Fruit fly (Drosophila melanogaster) whole organism, embryonic: ENCODE data around the gene lectin-33A.

Experiments
- Aef1 ChIP-seq: fragments of 200-800 bp; sonication (Bioruptor generic); IDR thresholded peaks from 3 replicates; pipeline ENCODE4 v1.3.6; 2022; ENCODE audit warnings: missing biosample characterization, missing genetic modification characterization
- Awh ChIP-seq: fragments of 200-800 bp; sonication (Bioruptor generic); IDR thresholded peaks from 2 replicates; pipeline ENCODE4, ENCODE4 v1.3.6; 2022; ENCODE audit warnings: missing biosample characterization, missing genetic modification characterization
- Blimp-1 ChIP-seq: fragments of 200-800 bp; sonication (Bioruptor generic); optimal IDR thresholded peaks from 3 replicates; lab custom pipeline; 2018; ENCODE audit warnings: missing biosample characterization, missing genetic modification characterization, mild to moderate bottlenecking, moderate library complexity, missing genetic modification reagents
- CG10565 ChIP-seq: fragments of 200-800 bp; sonication (Bioruptor generic); optimal IDR thresholded peaks from 3 replicates; lab custom pipeline; 2016; ENCODE audit warnings: missing biosample characterization, mild to moderate bottlenecking, missing genetic modification characterization
- CG10959 ChIP-seq: fragments of 200-800 bp; sonication (Bioruptor generic); IDR thresholded peaks from 2 replicates; pipeline ENCODE4 v1.3.6; 2022; ENCODE audit warnings: missing biosample characterization, missing genetic modification characterization
- CG10979 ChIP-seq: fragments of 200-800 bp; sonication (Bioruptor generic); optimal IDR thresholded peaks from 2 replicates; lab custom pipeline; 2018; ENCODE audit warnings: missing biosample characterization, mild to moderate bottlenecking, missing genetic modification characterization, moderate library complexity
- CG13624 ChIP-seq: fragments of 200-800 bp; sonication (Bioruptor generic); optimal IDR thresholded peaks from 2 replicates; lab custom pipeline; 2016; ENCODE audit warnings: missing biosample characterization, missing genetic modification characterization
- CG13775 ChIP-seq: fragments of 200-800 bp; sonication (Bioruptor generic); optimal IDR thresholded peaks from 3 replicates; lab custom pipeline; 2017; ENCODE audit warnings: missing biosample characterization, mild to moderate bottlenecking, missing genetic modification characterization
- CG14014 ChIP-seq: fragments of 200-800 bp; sonication (Bioruptor generic); IDR thresholded peaks from 2 replicates; pipeline ENCODE4 v1.3.6; 2022; ENCODE audit warnings: missing biosample characterization, missing genetic modification characterization
- CG14710 ChIP-seq: fragments of 200-800 bp; sonication (Bioruptor generic); optimal IDR thresholded peaks from 3 replicates; lab custom pipeline; 2019; ENCODE audit warnings: missing biosample characterization, mild to moderate bottlenecking, missing genetic modification characterization, moderate library complexity
- CG14965 ChIP-seq: fragments of 200-800 bp; sonication (Bioruptor generic); optimal IDR thresholded peaks from 2 replicates; lab custom pipeline; 2016; ENCODE audit warnings: missing biosample characterization, missing genetic modification characterization, borderline replicate concordance
- CG1602 ChIP-seq: fragments of 200-800 bp; sonication (Bioruptor generic); optimal IDR thresholded peaks from 3 replicates; lab custom pipeline; 2016; ENCODE audit warnings: missing biosample characterization, missing genetic modification characterization
- CG17568 ChIP-seq: fragments of 200-800 bp; sonication (Bioruptor generic); optimal IDR thresholded peaks from 2 replicates; lab custom pipeline; 2018; ENCODE audit warnings: missing biosample characterization, mild to moderate bottlenecking, missing genetic modification characterization, moderate library complexity
- CG18599 ChIP-seq: fragments of 200-800 bp; sonication (Bioruptor generic); optimal IDR thresholded peaks from 3 replicates; lab custom pipeline; 2017; ENCODE audit warnings: missing biosample characterization, missing genetic modification characterization, mild to moderate bottlenecking, moderate library complexity, missing genetic modification reagents
- CG2889 ChIP-seq: fragments of 200-800 bp; sonication (Bioruptor generic); IDR thresholded peaks from 3 replicates; pipeline ENCODE4 v1.3.6; 2022; ENCODE audit warnings: missing biosample characterization, missing genetic modification characterization
- CG32532 ChIP-seq: fragments of 200-800 bp; sonication (Bioruptor generic); IDR thresholded peaks from 2 replicates; pipeline ENCODE4 v1.3.6; 2022; ENCODE audit warnings: missing biosample characterization, missing genetic modification characterization
- CG32767 ChIP-seq: fragments of 200-800 bp; sonication (Bioruptor generic); IDR thresholded peaks from 2 replicates; pipeline ENCODE4 v1.3.6; 2022; ENCODE audit warnings: missing biosample characterization, missing genetic modification characterization
- CG3407 ChIP-seq: fragments of 200-800 bp; sonication (Bioruptor generic); optimal IDR thresholded peaks from 2 replicates; lab custom pipeline; 2018; ENCODE audit warnings: missing biosample characterization, mild to moderate bottlenecking, missing genetic modification characterization
- CG42726 ChIP-seq: fragments of 200-800 bp; sonication (Bioruptor generic); IDR thresholded peaks from 2 replicates; pipeline ENCODE4 v1.3.6; 2022; ENCODE audit warnings: missing biosample characterization, missing genetic modification characterization; ENCODE audit not compliant: partially characterized antibody
- CG4328 ChIP-seq: fragments of 200-800 bp; sonication (Bioruptor generic); optimal IDR thresholded peaks from 3 replicates; lab custom pipeline; 2017; ENCODE audit warnings: missing biosample characterization, missing genetic modification reagents, missing genetic modification characterization
- CG7839 ChIP-seq: fragments of 200-800 bp; sonication (Bioruptor generic); optimal IDR thresholded peaks from 3 replicates; lab custom pipeline; 2018; ENCODE audit warnings: missing biosample characterization, mild to moderate bottlenecking, missing genetic modification characterization, moderate library complexity
- CG8944 ChIP-seq: fragments of 200-800 bp; sonication (Bioruptor generic); optimal IDR thresholded peaks from 3 replicates; lab custom pipeline; 2016; ENCODE audit warnings: missing biosample characterization, missing genetic modification characterization
- Dek ChIP-seq: fragments of 200-800 bp; sonication (Bioruptor generic); optimal IDR thresholded peaks from 3 replicates; lab custom pipeline; 2019; ENCODE audit warnings: missing biosample characterization, mild to moderate bottlenecking, missing genetic modification characterization, moderate library complexity
- Dp ChIP-seq: fragments of 200-800 bp; sonication (Bioruptor generic); optimal IDR thresholded peaks from 2 replicates; lab custom pipeline; 2018; ENCODE audit warnings: missing biosample characterization, mild to moderate bottlenecking, missing genetic modification characterization, moderate library complexity
- Ets65A ChIP-seq: fragments of 200-800 bp; sonication (Bioruptor generic); peaks from one replicate; lab custom pipeline; 2016; ENCODE audit warnings: missing biosample characterization, missing genetic modification characterization
- HHEX ChIP-seq: fragments of 200-800 bp; sonication (Bioruptor generic); optimal IDR thresholded peaks from 3 replicates; lab custom pipeline; 2017; ENCODE audit warnings: missing biosample characterization, mild to moderate bottlenecking, missing genetic modification characterization, missing genetic modification reagents
- Lim3 ChIP-seq: fragments of 200-800 bp; sonication (Bioruptor generic); IDR thresholded peaks from 2 replicates; pipeline ENCODE4 v1.3.6; 2022; ENCODE audit warnings: missing biosample characterization, missing genetic modification characterization
- PHDP ChIP-seq: fragments of 200-800 bp; sonication (Bioruptor generic); optimal IDR thresholded peaks from 3 replicates; lab custom pipeline; 2018; ENCODE audit warnings: missing biosample characterization, mild to moderate bottlenecking, missing genetic modification characterization, moderate library complexity
- Sin3A ChIP-seq: fragments of >200 bp; optimal IDR thresholded peaks from 2 replicates; lab custom pipeline; 2018
- Usf ChIP-seq: fragments of 200-800 bp; sonication (Bioruptor generic); optimal IDR thresholded peaks from 2 replicates; lab custom pipeline; 2017; ENCODE audit warnings: missing genotype, missing biosample characterization, missing genetic modification characterization
- Vsx1 ChIP-seq: fragments of 200-800 bp; sonication (Bioruptor generic); optimal IDR thresholded peaks from 2 replicates; lab custom pipeline; 2017; ENCODE audit warnings: missing biosample characterization, mild to moderate bottlenecking, missing genetic modification characterization, missing genetic modification reagents
- ab ChIP-seq: fragments of 200-800 bp; sonication (Bioruptor generic); optimal IDR thresholded peaks from 2 replicates; lab custom pipeline; 2016; ENCODE audit warnings: missing biosample characterization, missing genetic modification characterization
- amos ChIP-seq: fragments of 200-800 bp; sonication (Bioruptor generic); IDR thresholded peaks from 2 replicates; pipeline ENCODE4 v1.3.6; 2022; ENCODE audit warnings: missing biosample characterization, missing genetic modification characterization; ENCODE audit not compliant: partially characterized antibody
- bab2 ChIP-seq: fragments of 200-800 bp; sonication (Bioruptor generic); optimal IDR thresholded peaks from 2 replicates; lab custom pipeline; 2016; ENCODE audit warnings: missing biosample characterization, missing genetic modification characterization
- bowl ChIP-seq: fragments of 200-800 bp; sonication (Bioruptor generic); IDR thresholded peaks from 2 replicates; pipeline ENCODE4 v1.3.6; 2022; ENCODE audit warnings: missing biosample characterization, missing genetic modification characterization
- br ChIP-seq: fragments of >200 bp; optimal IDR thresholded peaks from 2 replicates; lab custom pipeline; 2017
- dimm ChIP-seq: fragments of 200-800 bp; sonication (Bioruptor generic); IDR thresholded peaks from 2 replicates; pipeline ENCODE4 v1.3.6; 2022; ENCODE audit warnings: missing biosample characterization, missing genetic modification characterization
- fd3F ChIP-seq: fragments of 200-800 bp; sonication (Bioruptor generic); optimal IDR thresholded peaks from 2 replicates; lab custom pipeline; 2018; ENCODE audit warnings: missing biosample characterization, mild to moderate bottlenecking, missing genetic modification characterization, moderate library complexity
- fu2 ChIP-seq: fragments of 200-800 bp; sonication (Bioruptor generic); optimal IDR thresholded peaks from 2 replicates; lab custom pipeline; 2016; ENCODE audit warnings: missing biosample characterization, missing genetic modification characterization
- gem ChIP-seq: fragments of 200-800 bp; sonication (Bioruptor generic); optimal IDR thresholded peaks from 2 replicates; lab custom pipeline; 2019; ENCODE audit warnings: missing biosample characterization, mild to moderate bottlenecking, missing genetic modification characterization, moderate library complexity
- hth ChIP-seq: fragments of >200 bp; optimal IDR thresholded peaks from 2 replicates; lab custom pipeline; 2017; ENCODE audit warnings: inconsistent platforms
- knrl ChIP-seq: fragments of 200-800 bp; sonication (Bioruptor generic); IDR thresholded peaks from 3 replicates; pipeline ENCODE4 v1.3.6; 2022; ENCODE audit warnings: missing biosample characterization, missing genetic modification characterization; ENCODE audit not compliant: partially characterized antibody
- lab ChIP-seq: fragments of 200-800 bp; sonication (Bioruptor generic); optimal IDR thresholded peaks from 3 replicates; lab custom pipeline; 2017; ENCODE audit warnings: missing biosample characterization, missing genetic modification characterization, mild to moderate bottlenecking, moderate library complexity, missing genetic modification reagents
- lilli ChIP-seq: fragments of 200-800 bp; sonication (Bioruptor generic); optimal IDR thresholded peaks from 3 replicates; lab custom pipeline; 2016; ENCODE audit warnings: missing biosample characterization, missing genetic modification characterization
- org-1 ChIP-seq: fragments of 200-800 bp; sonication (Bioruptor generic); optimal IDR thresholded peaks from 2 replicates; lab custom pipeline; 2017; ENCODE audit warnings: missing biosample characterization, missing genetic modification characterization
- sc ChIP-seq, 3 experiments: fragments of >200 bp in 2 of 3; fragments of 200-800 bp in 1 of 3; sonication (Bioruptor generic) in 1 of 3; optimal IDR thresholded peaks; 2 replicates in 2 of 3; 3 replicates in 1 of 3; lab custom pipeline; 2017; ENCODE audit warnings: mild to moderate bottlenecking in 1 of 3, missing biosample characterization in 1 of 3, missing genetic modification characterization in 1 of 3, missing genetic modification reagents in 1 of 3
- sima ChIP-seq: fragments of 200-800 bp; sonication (Bioruptor generic); optimal IDR thresholded peaks from 2 replicates; lab custom pipeline; 2016; ENCODE audit warnings: missing biosample characterization, missing genetic modification characterization
- sqz ChIP-seq: fragments of 200-800 bp; sonication (Bioruptor generic); optimal IDR thresholded peaks from 3 replicates; lab custom pipeline; 2018; ENCODE audit warnings: missing biosample characterization, mild to moderate bottlenecking, missing genetic modification characterization
- tgo ChIP-seq: fragments of 200-800 bp; sonication (Bioruptor generic); IDR thresholded peaks from 3 replicates; pipeline ENCODE4 v1.3.6; 2022; ENCODE audit warnings: missing biosample characterization, missing genetic modification characterization

Gene lectin-33A

DNA sequence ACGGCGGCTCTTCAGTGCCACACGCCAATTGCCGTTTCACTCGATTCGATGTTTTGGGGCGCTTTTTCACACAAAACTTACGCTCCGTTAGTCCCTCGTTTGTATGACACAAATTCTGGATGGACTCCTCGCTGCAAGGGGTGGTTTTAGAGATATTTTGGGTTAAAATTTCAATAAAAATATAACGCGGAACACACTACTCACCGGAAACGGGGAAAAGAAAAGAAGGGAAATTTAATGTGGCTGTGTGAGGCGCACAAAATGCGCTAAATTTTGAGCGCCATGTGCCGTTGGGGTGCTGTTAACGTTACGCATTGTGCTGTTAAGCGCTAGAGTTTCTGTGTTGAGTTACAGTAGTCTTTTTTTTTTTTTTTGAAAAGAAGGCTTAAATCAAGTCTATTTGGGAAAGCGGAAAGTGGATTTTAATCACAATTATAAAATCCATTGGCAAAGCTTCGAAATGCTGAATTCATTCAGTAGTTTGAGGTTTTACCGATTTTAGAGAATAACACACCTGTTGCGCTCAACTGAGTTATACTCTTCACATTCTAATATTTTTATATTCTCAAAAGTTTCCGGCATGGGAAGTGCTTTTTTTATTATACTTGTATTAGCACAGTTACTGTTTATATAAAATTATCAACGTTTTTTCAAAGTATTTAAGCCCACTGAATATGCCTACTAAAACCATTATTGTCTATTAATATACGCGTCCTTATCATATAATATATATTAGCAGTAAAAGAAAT, 2.2 kb downstream of the lectin-33A start, which contains the start of gene RpL9 (continued):
- TF ChIP-seq CG14965 (GFP tag; lab: Kevin White, UChicago) (no peak), CG3407 (GFP tag; lab: Kevin White, UChicago) (no peak), CG8944 (GFP tag; lab: Kevin White, UChicago) (peak; percentile 18), CG1602 (GFP tag; lab: Kevin White, UChicago) (no peak), HHEX (peak; percentile 86), CG10959 (no peak; the same call in 1 of the 2 replicates), CG17568 (GFP tag; lab: Kevin White, UChicago) (peak; percentile 93), CG13775 (GFP tag; lab: Kevin White, UChicago) (peak; percentile 78), CG4328 (GFP tag; lab: Kevin White, UChicago) (peak; percentile 83), br (lab: Kevin White, UChicago) (no peak), CG14710 (peak; percentile 56), lilli (peak; percentile 45), CG32767 (GFP tag; lab: Robert Waterston, UW) (no peak), CG32532 (GFP tag; lab: Robert Waterston, UW) (peak; percentile 75), Aef1 (no peak), Sin3A (lab: Kevin White, UChicago) (peak; percentile 30), ab (no peak), Vsx1 (GFP tag; lab: Kevin White, UChicago) (peak; percentile 73), sc (optimal IDR thresholded peaks at IDR 0.05; lab: Kevin White, UChicago) (no peak), sc (GFP tag; optimal IDR thresholded peaks at IDR 0.05; lab: Kevin White, UChicago) (peak; percentile 53), gem (tag; lab: Kevin White, UChicago) (no peak), sima (peak; percentile 9), Usf (GFP tag; lab: Kevin White, UChicago) (peak; percentile 38), hth (lab: Kevin White, UChicago) (no peak), dimm (GFP tag; lab: Robert Waterston, UW) (no peak), Ets65A (GFP tag; lab: Kevin White, UChicago) (peak; percentile 94), CG14014 (GFP tag; lab: Robert Waterston, UW) (peak; percentile 72; the same call in 1 of the 2 replicates), CG18599 (GFP tag; lab: Kevin White, UChicago) (no peak), sqz (GFP tag; lab: Kevin White, UChicago) (no peak), bowl (peak; percentile 64; the same call in 1 of the 2 replicates), CG10979 (tag; lab: Kevin White, UChicago) (peak; percentile 49), amos (GFP tag; lab: Robert Waterston, UW) (no peak; the same call in 1 of the 2 replicates), CG13624 (peak; percentile 68), tgo (GFP tag; lab: Robert Waterston, UW) (peak; percentile 33; the same call in 1 of the 3 replicates), fu2 (GFP tag; lab: Kevin White, UChicago) (no peak), lab (GFP tag; lab: Kevin White, UChicago) (no peak), Lim3 (no peak), Blimp-1 (GFP tag; lab: Kevin White, UChicago) (no peak), CG10565 (GFP tag; lab: Kevin White, UChicago) (no peak), PHDP (tag; lab: Kevin White, UChicago) (peak; percentile 82), org-1 (GFP tag; lab: Kevin White, UChicago) (peak; percentile 68), knrl (GFP tag; lab: Robert Waterston, UW) (no peak), Dek (tag; lab: Kevin White, UChicago) (no peak), Awh (peak; percentile 79), bab2 (peak; percentile 16), CG7839 (tag; lab: Kevin White, UChicago) (no peak), CG42726 (GFP tag; lab: Robert Waterston, UW) (no peak), Dp (GFP tag; lab: Kevin White, UChicago) (peak; percentile 19), fd3F (GFP tag; lab: Kevin White, UChicago) (peak; percentile 42), CG2889 (GFP tag; lab: Robert Waterston, UW) (no peak)
